Fruit fly (Drosophila melanogaster): Measurements from ENCODE around the gene Sry-delta.
A peak's percentile ranks its signal among the peaks of the same experiment; 100 is the strongest.

Sry-delta gene

dm6 chr3R:30083215-30083614 lies 40.1 kb downstream of the Sry-delta start (continued):
- TF ChIP-seq emc (GFP tag; optimal IDR thresholded peaks at IDR 0.05) (no peak), CG17361 (GFP tag; IDR thresholded peaks at IDR 0.05) (0 out of 3 replicates have a peak, but pooled peaks have one; percentile 13), ci (GFP tag; IDR thresholded peaks at IDR 0.05) (peak; percentile 41; the same call in 1 of the 3 replicates), Six4 (GFP tag; optimal IDR thresholded peaks at IDR 0.05) (no peak), Abd-B (GFP tag; optimal IDR thresholded peaks at IDR 0.05) (peak; percentile 26), Med (GFP tag) (peak; percentile 47), CG11504 (tag; optimal IDR thresholded peaks at IDR 0.05) (peak; percentile 46), fd96Cb (tag; optimal IDR thresholded peaks at IDR 0.05) (peak; percentile 24), Xbp1 (GFP tag; optimal IDR thresholded peaks at IDR 0.05) (peak; percentile 15), az2 (GFP tag; optimal IDR thresholded peaks at IDR 0.05) (peak; percentile 5), CG2120 (GFP tag; optimal IDR thresholded peaks at IDR 0.05) (peak; percentile 32), Fer1 (GFP tag; optimal IDR thresholded peaks at IDR 0.05) (no peak), E2f2 (GFP tag; IDR thresholded peaks at IDR 0.05) (peak; percentile 8; the same call in 1 of the 2 replicates), bsh (GFP tag; optimal IDR thresholded peaks at IDR 0.05) (peak in 1 of 2 experiments; percentile 35), tgo (GFP tag; IDR thresholded peaks at IDR 0.05) (0 out of 3 replicates have a peak, but pooled peaks have one; percentile 16), CG10979 (tag; optimal IDR thresholded peaks at IDR 0.05) (peak; percentile 0), CG2712 (tag; optimal IDR thresholded peaks at IDR 0.05) (peak; percentile 12), CG15269 (tag; optimal IDR thresholded peaks at IDR 0.05) (peak; percentile 19), nmo (GFP tag; optimal IDR thresholded peaks at IDR 0.05) (peak; percentile 3), prd (optimal IDR thresholded peaks at IDR 0.05) (no peak), prd (GFP tag; IDR thresholded peaks at IDR 0.05) (peak; percentile 26; the same call in 1 of the 3 replicates), Xrp1 (GFP tag; IDR thresholded peaks at IDR 0.05) (peak; percentile 15; the same call in 1 of the 2 replicates), Sox100B (GFP tag; optimal IDR thresholded peaks at IDR 0.05) (peak; percentile 2), slbo (GFP tag; IDR thresholded peaks at IDR 0.05) (peak; percentile 38; the same call in 1 of the 2 replicates), Awh (GFP tag; IDR thresholded peaks at IDR 0.05) (peak; percentile 29; the same call in 1 of the 2 replicates), CG32772 (GFP tag; IDR thresholded peaks at IDR 0.05) (0 out of 2 replicates have a peak, but pooled peaks have one; percentile 21), Rfx (GFP tag; IDR thresholded peaks at IDR 0.05) (0 out of 2 replicates have a peak, but pooled peaks have one; percentile 15), CG14441 (GFP tag; IDR thresholded peaks at IDR 0.05) (peak; percentile 33), Hr51 (GFP tag; optimal IDR thresholded peaks at IDR 0.05) (peak in 1 of 2 experiments; percentile 44), Ets65A (GFP tag) (peak; percentile 81), br (optimal IDR thresholded peaks at IDR 0.05) (no peak), CG12155 (GFP tag; optimal IDR thresholded peaks at IDR 0.05) (no peak), Meics (GFP tag; optimal IDR thresholded peaks at IDR 0.05) (peak; percentile 24), dmrt99B (tag; optimal IDR thresholded peaks at IDR 0.05) (peak; percentile 33), lab (GFP tag; optimal IDR thresholded peaks at IDR 0.05) (peak; percentile 20), Aef1 (GFP tag; IDR thresholded peaks at IDR 0.05) (no peak), CG31224 (GFP tag; IDR thresholded peaks at IDR 0.05) (0 out of 2 replicates have a peak, but pooled peaks have one; percentile 18), CG13424 (tag; optimal IDR thresholded peaks at IDR 0.05) (peak; percentile 12), sens (GFP tag) (peak; percentile 83), CG9609 (GFP tag; optimal IDR thresholded peaks at IDR 0.05) (no peak), bbx (GFP tag; IDR thresholded peaks at IDR 0.05; ENCODE audit: partially characterized antibody) (no peak), her (GFP tag; optimal IDR thresholded peaks at IDR 0.05) (no peak), CG18599 (GFP tag; optimal IDR thresholded peaks at IDR 0.05) (peak; percentile 9), CG9727 (GFP tag; optimal IDR thresholded peaks at IDR 0.05) (no peak), phol (tag; optimal IDR thresholded peaks at IDR 0.05) (peak; percentile 24), Blimp-1 (GFP tag; optimal IDR thresholded peaks at IDR 0.05) (peak; percentile 40), CG2678 (tag; optimal IDR thresholded peaks at IDR 0.05) (peak; percentile 35), CG7271 (tag; optimal IDR thresholded peaks at IDR 0.05) (no peak), Ptx1 (GFP tag; IDR thresholded peaks at IDR 0.05) (peak; percentile 37; the same call in 1 of the 2 replicates), esg (GFP tag; conservative IDR thresholded peaks at IDR 0.05) (no peak)
